Worm (Caenorhabditis elegans): ENCODE results near the gene nipi-3.

DNA sequence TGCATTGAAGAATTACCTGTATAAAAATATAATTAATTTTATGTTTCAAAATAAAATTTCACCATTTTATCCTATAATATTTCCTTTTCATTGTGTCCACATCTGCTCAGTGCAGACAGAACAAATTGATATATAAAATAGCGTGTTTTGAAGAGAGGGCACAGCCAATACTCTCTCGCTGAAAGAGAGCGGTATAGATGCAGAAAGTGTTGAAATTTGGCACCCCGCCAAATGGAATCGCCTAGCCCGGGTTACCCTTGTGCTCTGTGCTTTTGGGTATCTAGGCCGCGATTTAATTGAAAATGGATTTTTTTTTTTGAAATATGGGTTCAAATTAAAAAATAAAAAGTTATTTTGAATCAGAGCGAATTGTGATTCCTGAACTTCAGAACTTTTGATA is 9.4 kb downstream of the nipi-3 start:
- TF ChIP-seq klf-2 (GFP tag; conservative IDR thresholded peaks at IDR 0.05) (no peak), ztf-29 (GFP tag; IDR thresholded peaks at IDR 0.05) (no peak), ref-1 (GFP tag; conservative IDR thresholded peaks at IDR 0.05) (no peak)

All from whole organism, midembryonic.